Fruit fly (Drosophila melanogaster) S2 (cell line): ENCODE data around the gene CG14445.

Experiments used
- CG8478 ChIP-seq: fragments of >200 bp; optimal IDR thresholded peaks from 2 replicates; lab custom pipeline; 2018
- CTCF ChIP-seq, 2 experiments: fragments of >200 bp; optimal IDR thresholded peaks; 2 replicates each; lab custom pipeline; 2018

dm6 chrX:6260900-6261299 is 23.8 kb downstream of the CG14445 start, which contains the start of gene Josd:
- TF ChIP-seq CG8478 (lab: Kevin White, UChicago) (no peak), CTCF (optimal IDR thresholded peaks at IDR 0.05; lab: Kevin White, UChicago) (no peak)
